Worm (Caenorhabditis elegans) whole organism, mixed stage, embryonic: ENCODE data around the gene dnj-8.

Experiments
- blmp-1 ChIP-seq: fragments of 150-350 bp; optimal IDR thresholded peaks from 2 replicates; lab custom pipeline; 2014; ENCODE audit warnings: missing biosample characterization, missing genetic modification characterization
- ces-1 ChIP-seq: fragments of 150-350 bp; optimal IDR thresholded peaks from 2 replicates; lab custom pipeline; 2014; ENCODE audit warnings: missing biosample characterization, missing genetic modification reagents, missing genetic modification characterization
- elt-3 ChIP-seq: fragments of 150-350 bp; optimal IDR thresholded peaks from 2 replicates; lab custom pipeline; 2014; ENCODE audit warnings: missing biosample characterization, missing genetic modification characterization
- lin-13 ChIP-seq: fragments of 150-350 bp; optimal IDR thresholded peaks from 2 replicates; lab custom pipeline; 2014; ENCODE audit warnings: missing biosample characterization, missing genetic modification characterization
- nhr-237 ChIP-seq: fragments of 150-350 bp; optimal IDR thresholded peaks from 2 replicates; lab custom pipeline; 2014; ENCODE audit warnings: missing biosample characterization, missing genetic modification characterization
- nhr-28 ChIP-seq: fragments of 150-350 bp; optimal IDR thresholded peaks from 2 replicates; lab custom pipeline; 2014; ENCODE audit warnings: missing biosample characterization, missing genetic modification characterization
- nhr-76 ChIP-seq: sonication (generic microtip); optimal IDR thresholded peaks from 2 replicates; lab custom pipeline; 2017; ENCODE audit warnings: missing biosample characterization, missing genetic modification characterization
- snpc-4 ChIP-seq: fragments of 150-350 bp; optimal IDR thresholded peaks from 2 replicates; lab custom pipeline; 2014; ENCODE audit warnings: missing biosample characterization, missing genetic modification characterization
- unc-62 ChIP-seq: fragments of 150-350 bp; optimal IDR thresholded peaks from 2 replicates; lab custom pipeline; 2014; ENCODE audit warnings: missing biosample characterization, missing genetic modification reagents, missing genetic modification characterization
- zip-8 ChIP-seq: fragments of 150-350 bp; optimal IDR thresholded peaks from 2 replicates; lab custom pipeline; 2014; ENCODE audit warnings: missing biosample characterization, missing genetic modification characterization
- ztf-11 ChIP-seq: fragments of 150-350 bp; optimal IDR thresholded peaks from 2 replicates; lab custom pipeline; 2014; ENCODE audit warnings: missing biosample characterization, missing genetic modification characterization

DNA sequence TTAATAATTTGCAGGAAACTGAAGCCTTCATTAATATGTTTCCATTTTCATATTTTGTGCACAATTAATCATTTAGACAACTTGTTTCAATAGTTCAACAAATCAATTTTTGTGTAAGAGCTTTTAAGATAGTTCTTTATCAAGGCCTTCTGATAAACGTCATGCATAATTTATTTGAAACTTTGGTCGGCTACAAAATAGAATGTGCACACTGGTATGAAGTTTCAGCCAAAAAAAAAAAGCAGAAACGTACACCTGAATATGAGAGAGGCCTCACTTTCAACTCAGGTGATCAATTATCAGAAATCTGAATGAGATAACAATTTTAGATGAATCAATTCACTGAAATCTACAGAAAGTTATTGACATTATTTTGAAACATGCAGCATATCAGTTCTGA lies 16.6 kb upstream of the dnj-8 start:
- no peak for TF ChIP-seq unc-62
- no peak for TF ChIP-seq zip-8
- no peak for TF ChIP-seq nhr-28 (tag; lab: Kevin White, UChicago)
- no peak for TF ChIP-seq ztf-11
- TF ChIP-seq nhr-76 (tag; lab: Kevin White, UChicago), result no peak
- no peak for TF ChIP-seq lin-13 (tag; lab: Kevin White, UChicago)
- TF ChIP-seq ces-1 (GFP tag; lab: Kevin White, UChicago), result no peak
- TF ChIP-seq nhr-237, result no peak
- no peak for TF ChIP-seq snpc-4
- TF ChIP-seq blmp-1, result no peak
- TF ChIP-seq elt-3 (tag; lab: Kevin White, UChicago), result no peak
